Worm (Caenorhabditis elegans) whole organism, L1 larva: ENCODE measurements around the gene D1046.2.

Experiments used
- C04F5.9 ChIP-seq: sonication (generic microtip); optimal IDR thresholded peaks from 2 replicates; lab custom pipeline; 2016; ENCODE audit warnings: missing genetic modification characterization, missing compliant biosample characterization
- C16A3.4 ChIP-seq: fragments of 150-350 bp; optimal IDR thresholded peaks from 2 replicates; lab custom pipeline; 2014; ENCODE audit warnings: missing biosample characterization, missing genetic modification characterization
- Y116A8C.19 ChIP-seq: sonication (generic microtip); optimal IDR thresholded peaks from 2 replicates; lab custom pipeline; 2016; ENCODE audit warnings: missing compliant biosample characterization, missing genetic modification characterization, borderline replicate concordance
- aha-1 ChIP-seq: fragments of 150-350 bp; optimal IDR thresholded peaks from 2 replicates; lab custom pipeline; 2014; ENCODE audit warnings: missing biosample characterization, missing genetic modification characterization
- alr-1 ChIP-seq: fragments of 200-800 bp; sonication (Bioruptor generic); optimal IDR thresholded peaks from 2 replicates; lab custom pipeline; 2018; ENCODE audit warnings: borderline replicate concordance, mild to moderate bottlenecking, missing genetic modification characterization, missing compliant biosample characterization
- aly-2 ChIP-seq: fragments of 150-350 bp; optimal IDR thresholded peaks from 2 replicates; lab custom pipeline; 2014; ENCODE audit warnings: missing biosample characterization, missing genetic modification characterization
- ama-1 ChIP-seq: fragments of 150-350 bp; optimal IDR thresholded peaks from 2 replicates; lab custom pipeline; 2014
- blmp-1 ChIP-seq: fragments of 150-350 bp; optimal IDR thresholded peaks from 2 replicates; lab custom pipeline; 2014; ENCODE audit warnings: missing biosample characterization, missing genetic modification characterization
- ceh-8 ChIP-seq: fragments of 200-800 bp; sonication (Bioruptor generic); optimal IDR thresholded peaks from 2 replicates; lab custom pipeline; 2018; ENCODE audit warnings: mild to moderate bottlenecking, missing genetic modification characterization, moderate library complexity, missing compliant biosample characterization
- dsc-1 ChIP-seq: sonication (generic microtip); optimal IDR thresholded peaks from 2 replicates; lab custom pipeline; 2016; ENCODE audit warnings: mild to moderate bottlenecking, missing genetic modification characterization, missing compliant biosample characterization
- efl-1 ChIP-seq, 4 experiments: fragments of 150-350 bp; optimal IDR thresholded peaks in 3 of 4; peaks in 1 of 4; 1 replicate in 1 of 4; 2 replicates in 3 of 4; lab custom pipeline; 2014; ENCODE audit warnings: missing biosample characterization in 2 of 4, missing genetic modification characterization in 2 of 4, missing genetic modification reagents in 2 of 4
- efl-3 ChIP-seq: fragments of 200-800 bp; sonication (Bioruptor generic); optimal IDR thresholded peaks from 2 replicates; lab custom pipeline; 2018; ENCODE audit warnings: mild to moderate bottlenecking, missing genetic modification characterization, missing compliant biosample characterization
- egl-13 ChIP-seq: sonication (generic microtip); optimal IDR thresholded peaks from 2 replicates; lab custom pipeline; 2016; ENCODE audit warnings: missing genotype, missing genetic modification reagents, missing genetic modification characterization, missing compliant biosample characterization
- elt-3 ChIP-seq, 6 experiments: fragments of 150-350 bp in 1 of 6; sonication (generic microtip); optimal IDR thresholded peaks; 2 replicates each; lab custom pipeline; 2017 to 2018; ENCODE audit warnings: missing biosample characterization in 6 of 6, missing genetic modification characterization in 6 of 6, inconsistent platforms in 1 of 6
- ets-5 ChIP-seq: fragments of 200-800 bp; sonication (Bioruptor generic); IDR thresholded peaks from 2 replicates; pipeline ENCODE4 v1.3.6; 2022; ENCODE audit warnings: missing genetic modification characterization, missing compliant biosample characterization
- fkh-8 ChIP-seq: sonication (generic microtip); optimal IDR thresholded peaks from 2 replicates; lab custom pipeline; 2016; ENCODE audit warnings: mild to moderate bottlenecking, missing genetic modification characterization, missing compliant biosample characterization
- hlh-4 ChIP-seq: sonication (generic microtip); optimal IDR thresholded peaks from 2 replicates; lab custom pipeline; 2016; ENCODE audit warnings: mild to moderate bottlenecking, missing genetic modification characterization, missing compliant biosample characterization
- hpl-2 ChIP-seq: fragments of 150-350 bp; optimal IDR thresholded peaks from 2 replicates; lab custom pipeline; 2014; ENCODE audit warnings: missing biosample characterization, missing genetic modification reagents, missing genetic modification characterization
- irx-1 ChIP-seq: sonication (generic microtip); optimal IDR thresholded peaks from 2 replicates; lab custom pipeline; 2016; ENCODE audit warnings: missing genetic modification characterization, missing compliant biosample characterization
- lin-13 ChIP-seq: fragments of 150-350 bp; optimal IDR thresholded peaks from 2 replicates; lab custom pipeline; 2014; ENCODE audit warnings: missing biosample characterization, missing genetic modification reagents, missing genetic modification characterization
- lin-14 ChIP-seq: fragments of 200-800 bp; sonication (Bioruptor generic); optimal IDR thresholded peaks from 2 replicates; lab custom pipeline; 2018; ENCODE audit warnings: mild to moderate bottlenecking, missing genetic modification characterization, moderate library complexity, missing compliant biosample characterization
- lin-15B ChIP-seq: fragments of 150-350 bp; sonication (generic microtip); optimal IDR thresholded peaks from 3 replicates; lab custom pipeline; 2014; ENCODE audit warnings: missing biosample characterization, missing genetic modification characterization
- lin-35 ChIP-seq, 2 experiments: fragments of 150-350 bp; optimal IDR thresholded peaks; 2 replicates each; lab custom pipeline; 2014; ENCODE audit warnings: missing biosample characterization in 2 of 2, missing genetic modification characterization in 2 of 2, missing genetic modification reagents in 2 of 2
- mdl-1 ChIP-seq, 2 experiments: fragments of 150-350 bp; optimal IDR thresholded peaks; 2 replicates each; lab custom pipeline; 2014 to 2017; ENCODE audit warnings: missing biosample characterization in 2 of 2, missing genetic modification characterization in 2 of 2, inconsistent platforms in 1 of 2
- mef-2 ChIP-seq: fragments of 150-350 bp; optimal IDR thresholded peaks from 2 replicates; lab custom pipeline; 2014; ENCODE audit warnings: missing biosample characterization, missing genetic modification characterization
- mep-1 ChIP-seq: fragments of 150-350 bp; optimal IDR thresholded peaks from 2 replicates; lab custom pipeline; 2014; ENCODE audit warnings: missing biosample characterization, missing genetic modification characterization
- nhr-12 ChIP-seq: sonication (generic microtip); optimal IDR thresholded peaks from 2 replicates; lab custom pipeline; 2017; ENCODE audit warnings: missing biosample characterization, missing genetic modification characterization
- nhr-19 ChIP-seq: fragments of 200-800 bp; sonication (Bioruptor generic); conservative IDR thresholded peaks from 2 replicates; pipeline ENCODE4 v1.3.6; 2022; ENCODE audit warnings: missing genetic modification characterization, missing compliant biosample characterization
- nhr-20 ChIP-seq: sonication (generic microtip); optimal IDR thresholded peaks from 2 replicates; lab custom pipeline; 2016; ENCODE audit warnings: mild to moderate bottlenecking, missing genetic modification characterization, missing compliant biosample characterization
- nhr-47 ChIP-seq: sonication (generic microtip); optimal IDR thresholded peaks from 2 replicates; lab custom pipeline; 2016; ENCODE audit warnings: mild to moderate bottlenecking, missing genetic modification characterization, moderate library complexity, missing compliant biosample characterization
- nhr-71 ChIP-seq: sonication (generic microtip); optimal IDR thresholded peaks from 2 replicates; lab custom pipeline; 2016; ENCODE audit warnings: mild to moderate bottlenecking, missing genetic modification characterization, moderate library complexity, missing compliant biosample characterization
- nhr-76 ChIP-seq: sonication (generic microtip); optimal IDR thresholded peaks from 2 replicates; lab custom pipeline; 2017; ENCODE audit warnings: missing biosample characterization, missing genetic modification characterization
- nhr-84 ChIP-seq: sonication (generic microtip); optimal IDR thresholded peaks from 2 replicates; lab custom pipeline; 2017; ENCODE audit warnings: missing biosample characterization, missing genetic modification characterization
- nhr-85 ChIP-seq: sonication (generic microtip); peaks from one replicate; lab custom pipeline; 2016; ENCODE audit warnings: missing genetic modification characterization, inconsistent platforms, missing compliant biosample characterization
- nhr-90 ChIP-seq: sonication (generic microtip); optimal IDR thresholded peaks from 2 replicates; lab custom pipeline; 2016; ENCODE audit warnings: mild to moderate bottlenecking, missing genetic modification characterization, missing compliant biosample characterization; ENCODE audit not compliant: poor library complexity
- pqm-1 ChIP-seq: sonication (generic microtip); optimal IDR thresholded peaks from 3 replicates; lab custom pipeline; 2017; ENCODE audit warnings: missing biosample characterization, missing genetic modification characterization
- skn-1 ChIP-seq: fragments of 150-350 bp; optimal IDR thresholded peaks from 2 replicates; lab custom pipeline; 2014; ENCODE audit warnings: missing biosample characterization, missing genetic modification characterization
- snpc-4 ChIP-seq: fragments of 150-350 bp; optimal IDR thresholded peaks from 2 replicates; lab custom pipeline; 2014; ENCODE audit warnings: missing biosample characterization, missing genetic modification characterization
- snu-23 ChIP-seq: sonication (generic microtip); optimal IDR thresholded peaks from 2 replicates; lab custom pipeline; 2016; ENCODE audit warnings: missing genetic modification characterization, missing compliant biosample characterization
- sox-4 ChIP-seq: sonication (generic microtip); optimal IDR thresholded peaks from 2 replicates; lab custom pipeline; 2016; ENCODE audit warnings: missing genetic modification characterization, missing compliant biosample characterization
- sptf-1 ChIP-seq: fragments of 150-350 bp; optimal IDR thresholded peaks from 2 replicates; lab custom pipeline; 2014; ENCODE audit warnings: missing biosample characterization, missing genetic modification characterization
- swsn-7 ChIP-seq: sonication (generic microtip); optimal IDR thresholded peaks from 2 replicates; lab custom pipeline; 2016; ENCODE audit warnings: missing genetic modification characterization, missing compliant biosample characterization
- tbx-2 ChIP-seq: sonication (generic microtip); optimal IDR thresholded peaks from 2 replicates; lab custom pipeline; 2016; ENCODE audit warnings: missing genetic modification characterization, missing compliant biosample characterization
- tlp-1 ChIP-seq: fragments of 150-350 bp; optimal IDR thresholded peaks from 2 replicates; lab custom pipeline; 2014; ENCODE audit warnings: missing biosample characterization, missing genetic modification characterization
- unc-130 ChIP-seq: fragments of 150-350 bp; optimal IDR thresholded peaks from 2 replicates; lab custom pipeline; 2017; ENCODE audit warnings: missing biosample characterization, missing genetic modification characterization, inconsistent platforms
- unc-86 ChIP-seq: sonication (generic microtip); optimal IDR thresholded peaks from 2 replicates; lab custom pipeline; 2016; ENCODE audit warnings: missing genetic modification characterization, missing compliant biosample characterization
- xbp-1 ChIP-seq: sonication (generic microtip); optimal IDR thresholded peaks from 2 replicates; lab custom pipeline; 2016; ENCODE audit warnings: missing genetic modification characterization, missing compliant biosample characterization
- zag-1 ChIP-seq: fragments of 150-350 bp; optimal IDR thresholded peaks from 2 replicates; lab custom pipeline; 2014; ENCODE audit warnings: missing biosample characterization, missing genetic modification characterization
- ztf-11 ChIP-seq, 2 experiments: sonication (generic microtip); optimal IDR thresholded peaks; 2 replicates each; lab custom pipeline; 2016 to 2017; ENCODE audit warnings: missing genetic modification characterization in 2 of 2, missing biosample characterization in 1 of 2, missing compliant biosample characterization in 1 of 2

Gene D1046.2

DNA sequence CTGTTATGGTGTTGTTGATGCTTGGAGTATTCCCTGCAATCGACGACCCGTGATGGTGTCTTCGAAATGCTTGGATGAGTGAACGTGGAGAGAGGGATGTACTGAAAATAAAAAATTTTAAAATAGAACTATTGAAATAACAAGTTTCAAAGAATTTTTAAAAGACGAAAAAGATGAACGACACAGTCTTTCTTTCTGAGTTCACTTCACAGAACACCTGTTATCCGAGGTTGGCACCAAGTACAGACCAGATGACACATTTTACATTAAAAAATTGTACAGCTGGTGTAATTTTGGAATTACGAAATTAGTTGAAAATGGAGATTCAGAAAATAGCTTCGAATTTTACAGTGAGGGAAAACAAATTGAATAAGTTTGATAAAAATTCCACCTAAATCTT is 7.1 kb downstream of the D1046.2 start, which contains the start of gene rap-1:
TSS of gene rap-1 (minus strand) at position 101 of the 400 bp plus-strand sequence.
- TF ChIP-seq fkh-8 (tag; lab: Kevin White, UChicago) (no peak), mep-1 (no peak), C16A3.4 (tag; lab: Kevin White, UChicago) (no peak), nhr-84 (tag; lab: Kevin White, UChicago) (no peak), mef-2 (tag; lab: Kevin White, UChicago) (no peak), aly-2 (tag; lab: Kevin White, UChicago) (no peak), efl-1 (optimal IDR thresholded peaks at IDR 0.05; lab: Kevin White, UChicago) (no peak), efl-1 (GFP tag; optimal IDR thresholded peaks at IDR 0.05 in 1 of 2; lab: Kevin White, UChicago) (peak in 1 of 2 experiments; percentile 74)

- TF ChIP-seq aha-1 (tag; lab: Kevin White, UChicago) (no peak), lin-14 (no peak), tlp-1 (no peak), elt-3 (tag; optimal IDR thresholded peaks at IDR 0.05; lab: Kevin White, UChicago) (no peak), nhr-19 (GFP tag; lab: Robert Waterston, UW) (no peak), skn-1 (no peak), ama-1 (no peak), efl-1 (optimal IDR thresholded peaks at IDR 0.05; lab: Kevin White, UChicago) (no peak), efl-1 (GFP tag; optimal IDR thresholded peaks at IDR 0.05 in 1 of 2; lab: Kevin White, UChicago) (no peak)
- TF ChIP-seq, all 84 proteins: peak for 0
Measured at ce11 chrIV:8916010-8916409, 9.9 kb downstream of the D1046.2 start, which contains the start of gene C27B7.9. Gene C27B7.9 (minus strand): TSS chrIV:8916110.

DNA sequence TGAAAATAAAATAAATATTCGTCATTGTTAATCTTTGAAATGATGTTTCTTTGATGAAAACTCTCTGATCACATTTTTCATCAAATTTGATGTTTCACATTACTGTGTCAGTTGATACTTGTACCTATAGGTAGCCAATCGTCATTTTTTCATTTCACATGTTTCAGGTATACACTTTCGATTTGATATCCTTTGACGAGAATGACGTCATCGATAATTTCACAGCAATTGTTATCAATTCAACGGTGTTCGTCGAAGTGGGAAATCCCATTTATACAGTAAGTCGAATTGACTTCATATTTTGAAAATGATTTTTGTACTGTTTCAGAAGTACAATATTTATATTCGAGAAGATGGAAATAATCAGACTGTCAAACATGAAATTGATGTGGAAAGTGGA is 11.7 kb downstream of the D1046.2 start:
- no peak for TF ChIP-seq irx-1 (tag; lab: Kevin White, UChicago)
- no peak for TF ChIP-seq zag-1 (tag; lab: Kevin White, UChicago)
- TF ChIP-seq nhr-85 (tag; lab: Kevin White, UChicago), result peak; percentile 42
- TF ChIP-seq dsc-1 (tag; lab: Kevin White, UChicago), result no peak
- no peak for TF ChIP-seq nhr-84 (tag; lab: Kevin White, UChicago)
- no peak for TF ChIP-seq pqm-1
- no peak for TF ChIP-seq nhr-47 (tag; lab: Kevin White, UChicago)
- no peak for TF ChIP-seq snu-23
- no peak for TF ChIP-seq ets-5
- no peak for TF ChIP-seq alr-1 (tag; lab: Kevin White, UChicago)
- TF ChIP-seq nhr-12 (tag; lab: Kevin White, UChicago), result no peak
- TF ChIP-seq egl-13 (tag; lab: Kevin White, UChicago), result no peak
- no peak for TF ChIP-seq unc-86 (tag; lab: Kevin White, UChicago)
- TF ChIP-seq aly-2 (tag; lab: Kevin White, UChicago), result no peak
- TF ChIP-seq C04F5.9 (tag; lab: Kevin White, UChicago), result no peak
- no peak for TF ChIP-seq ceh-8 (GFP tag; lab: Kevin White, UChicago)
- no peak for TF ChIP-seq hpl-2
- TF ChIP-seq swsn-7 (tag; lab: Kevin White, UChicago), result no peak
- TF ChIP-seq nhr-71 (tag; lab: Kevin White, UChicago), result no peak
- TF ChIP-seq hlh-4 (tag; lab: Kevin White, UChicago), result no peak
- TF ChIP-seq efl-1 (optimal IDR thresholded peaks at IDR 0.05; lab: Kevin White, UChicago), result no peak
- TF ChIP-seq efl-1 (GFP tag; optimal IDR thresholded peaks at IDR 0.05 in 1 of 2; lab: Kevin White, UChicago), result no peak
- TF ChIP-seq skn-1, result no peak
- TF ChIP-seq lin-13 (GFP tag; lab: Kevin White, UChicago), result no peak
- TF ChIP-seq mdl-1 (tag; optimal IDR thresholded peaks at IDR 0.05; lab: Kevin White, UChicago), result no peak
- TF ChIP-seq tbx-2, result no peak
- TF ChIP-seq unc-130 (tag; lab: Kevin White, UChicago), result no peak
- TF ChIP-seq ztf-11 (tag; optimal IDR thresholded peaks at IDR 0.05; lab: Kevin White, UChicago), result no peak
- TF ChIP-seq efl-3, result no peak
- no peak for TF ChIP-seq lin-15B (tag; lab: Kevin White, UChicago)
- peak in 1 of 2 experiments; percentile 24 for TF ChIP-seq lin-35 (GFP tag; optimal IDR thresholded peaks at IDR 0.05; lab: Kevin White, UChicago)
- TF ChIP-seq sptf-1 (tag; lab: Kevin White, UChicago), result no peak
- TF ChIP-seq nhr-76, result no peak
- TF ChIP-seq blmp-1 (tag; lab: Kevin White, UChicago), result peak; percentile 15
- peak in 1 of 6 experiments; percentile 13 for TF ChIP-seq elt-3 (tag; optimal IDR thresholded peaks at IDR 0.05; lab: Kevin White, UChicago)
- TF ChIP-seq nhr-19 (GFP tag; lab: Robert Waterston, UW), result no peak
- TF ChIP-seq snpc-4 (tag; lab: Kevin White, UChicago), result no peak
- no peak for TF ChIP-seq sox-4 (tag; lab: Kevin White, UChicago)
- no peak for TF ChIP-seq nhr-90 (tag; lab: Kevin White, UChicago)
- TF ChIP-seq Y116A8C.19 (tag; lab: Kevin White, UChicago), result no peak
- TF ChIP-seq nhr-20 (tag; lab: Kevin White, UChicago), result peak; percentile 14
- TF ChIP-seq xbp-1 (tag; lab: Kevin White, UChicago), result no peak
- no peak for TF ChIP-seq mef-2 (tag; lab: Kevin White, UChicago)
